Worm (Caenorhabditis elegans) whole organism, L2 larva: ENCODE measurements around the gene nucl-1.

ENCODE experiments used
- C34F6.9 ChIP-seq: fragments of 150-350 bp; optimal IDR thresholded peaks from 2 replicates; lab custom pipeline; 2014; ENCODE audit warnings: missing biosample characterization, missing genetic modification characterization
- F13H6.1 ChIP-seq: sonication (generic microtip); optimal IDR thresholded peaks from 2 replicates; lab custom pipeline; 2016; ENCODE audit warnings: missing genetic modification characterization, missing compliant biosample characterization
- R02D3.7 ChIP-seq: fragments of 150-350 bp; optimal IDR thresholded peaks from 2 replicates; lab custom pipeline; 2014; ENCODE audit warnings: missing biosample characterization, missing genetic modification characterization
- Y55F3AM.14 ChIP-seq: fragments of 200-800 bp; sonication (Bioruptor generic); optimal IDR thresholded peaks from 2 replicates; lab custom pipeline; 2018; ENCODE audit warnings: mild to moderate bottlenecking, missing genetic modification characterization, missing compliant biosample characterization
- ZK546.5 ChIP-seq: sonication (generic microtip); optimal IDR thresholded peaks from 2 replicates; lab custom pipeline; 2017; ENCODE audit warnings: missing biosample characterization, missing genetic modification characterization
- alr-1 ChIP-seq: fragments of 150-350 bp; optimal IDR thresholded peaks from 2 replicates; lab custom pipeline; 2014; ENCODE audit warnings: missing biosample characterization, missing genetic modification characterization
- ama-1 ChIP-seq: fragments of 150-350 bp; optimal IDR thresholded peaks from 2 replicates; lab custom pipeline; 2018; ENCODE audit warnings: inconsistent platforms
- blmp-1 ChIP-seq: sonication (generic microtip); optimal IDR thresholded peaks from 2 replicates; lab custom pipeline; 2017; ENCODE audit warnings: missing genetic modification characterization, mild to moderate bottlenecking, missing compliant biosample characterization, antibody characterized with exemption, moderate library complexity; ENCODE audit not compliant: insufficient read depth
- ceh-16 ChIP-seq: fragments of 150-350 bp; optimal IDR thresholded peaks from 2 replicates; lab custom pipeline; 2014; ENCODE audit warnings: missing biosample characterization, missing genetic modification characterization
- ceh-82 ChIP-seq: fragments of 150-350 bp; optimal IDR thresholded peaks from 2 replicates; lab custom pipeline; 2014; ENCODE audit warnings: missing biosample characterization, missing genetic modification characterization
- crh-2 ChIP-seq: sonication (generic microtip); optimal IDR thresholded peaks from 2 replicates; lab custom pipeline; 2017; ENCODE audit warnings: missing biosample characterization, missing genetic modification characterization
- dmd-4 ChIP-seq: sonication (generic microtip); optimal IDR thresholded peaks from 2 replicates; lab custom pipeline; 2017; ENCODE audit warnings: missing biosample characterization, missing genetic modification characterization
- fos-1 ChIP-seq: fragments of 150-350 bp; optimal IDR thresholded peaks from 2 replicates; lab custom pipeline; 2014; ENCODE audit warnings: missing biosample characterization, missing genetic modification characterization
- lin-11 ChIP-seq: fragments of 150-350 bp; sonication (generic microtip); optimal IDR thresholded peaks from 2 replicates; lab custom pipeline; 2014; ENCODE audit warnings: missing biosample characterization, missing genetic modification characterization, inconsistent platforms, mixed read lengths
- mab-5 ChIP-seq: fragments of 150-350 bp; optimal IDR thresholded peaks from 2 replicates; lab custom pipeline; 2014; ENCODE audit warnings: missing biosample characterization, missing genetic modification characterization
- nhr-10 ChIP-seq: sonication (generic microtip); optimal IDR thresholded peaks from 2 replicates; lab custom pipeline; 2017; ENCODE audit warnings: missing biosample characterization, missing genetic modification characterization
- nhr-11 ChIP-seq: fragments of 150-350 bp; optimal IDR thresholded peaks from 2 replicates; lab custom pipeline; 2014; ENCODE audit warnings: missing biosample characterization, missing genetic modification characterization
- nhr-12 ChIP-seq: fragments of 150-350 bp; optimal IDR thresholded peaks from 2 replicates; lab custom pipeline; 2014; ENCODE audit warnings: missing biosample characterization, missing genetic modification characterization
- nhr-21 ChIP-seq: fragments of 150-350 bp; optimal IDR thresholded peaks from 2 replicates; lab custom pipeline; 2014; ENCODE audit warnings: missing biosample characterization, missing genetic modification characterization
- nhr-237 ChIP-seq: fragments of 150-350 bp; optimal IDR thresholded peaks from 2 replicates; lab custom pipeline; 2014; ENCODE audit warnings: missing biosample characterization, missing genetic modification characterization
- nhr-25 ChIP-seq: fragments of 150-350 bp; sonication (generic microtip); optimal IDR thresholded peaks from 3 replicates; lab custom pipeline; 2014; ENCODE audit warnings: missing biosample characterization, missing genetic modification characterization
- nhr-77 ChIP-seq: fragments of 150-350 bp; optimal IDR thresholded peaks from 2 replicates; lab custom pipeline; 2014; ENCODE audit warnings: missing biosample characterization, missing genetic modification characterization
- peb-1 ChIP-seq: fragments of 150-350 bp; optimal IDR thresholded peaks from 2 replicates; lab custom pipeline; 2014; ENCODE audit warnings: missing biosample characterization, missing genetic modification characterization
- sem-4 ChIP-seq: fragments of 150-350 bp; optimal IDR thresholded peaks from 2 replicates; lab custom pipeline; 2014; ENCODE audit warnings: missing biosample characterization, missing genetic modification reagents, missing genetic modification characterization
- sma-3 ChIP-seq: sonication (generic microtip); optimal IDR thresholded peaks from 2 replicates; lab custom pipeline; 2016; ENCODE audit warnings: missing genetic modification reagents, missing genetic modification characterization, missing compliant biosample characterization
- sma-9 ChIP-seq, 2 experiments: fragments of 150-350 bp in 1 of 2; sonication (generic microtip) in 1 of 2; optimal IDR thresholded peaks; 2 replicates each; lab custom pipeline; 2014 to 2016; ENCODE audit warnings: missing genetic modification characterization in 2 of 2, mild to moderate bottlenecking in 1 of 2, missing biosample characterization in 1 of 2, missing compliant biosample characterization in 1 of 2, missing genetic modification reagents in 1 of 2, moderate library complexity in 1 of 2
- snpc-4 ChIP-seq: fragments of 150-350 bp; optimal IDR thresholded peaks from 2 replicates; lab custom pipeline; 2014; ENCODE audit warnings: missing biosample characterization, missing genetic modification characterization
- unc-39 ChIP-seq: fragments of 150-350 bp; optimal IDR thresholded peaks from 2 replicates; lab custom pipeline; 2014; ENCODE audit warnings: missing biosample characterization, missing genetic modification characterization
- unc-62 ChIP-seq: fragments of 150-350 bp; optimal IDR thresholded peaks from 2 replicates; lab custom pipeline; 2014; ENCODE audit warnings: missing biosample characterization, missing genetic modification reagents, missing genetic modification characterization
- zag-1 ChIP-seq: fragments of 150-350 bp; optimal IDR thresholded peaks from 2 replicates; lab custom pipeline; 2014; ENCODE audit warnings: missing biosample characterization, missing genetic modification characterization
- ztf-11 ChIP-seq: sonication (generic microtip); optimal IDR thresholded peaks from 2 replicates; lab custom pipeline; 2017; ENCODE audit warnings: missing biosample characterization, missing genetic modification characterization

The nucl-1 gene

ce11 chrIV:8273334-8273733, 16.0 kb downstream of the nucl-1 start:
- no peak for TF ChIP-seq sem-4 (tag; lab: Kevin White, UChicago)

ce11 chrIV:8268024-8268423, 21.3 kb downstream of the nucl-1 start, which contains the start of the genes K07H8.5 and K07H8.8:
K07H8.5 (plus strand) TSS chrIV:8268324.
K07H8.8 (minus strand) TSS chrIV:8268412.
- TF ChIP-seq nhr-237, result no peak
- no peak for TF ChIP-seq sem-4 (tag; lab: Kevin White, UChicago)
- no peak for TF ChIP-seq C34F6.9
- no peak for TF ChIP-seq crh-2 (tag; lab: Kevin White, UChicago)
- no peak for TF ChIP-seq alr-1
- no peak for TF ChIP-seq nhr-21 (tag; lab: Kevin White, UChicago)
- no peak for TF ChIP-seq fos-1 (tag; lab: Kevin White, UChicago)
- TF ChIP-seq nhr-77, result no peak
- TF ChIP-seq unc-62 (GFP tag; lab: Kevin White, UChicago), result no peak
- no peak for TF ChIP-seq ama-1 (lab: Kevin White, UChicago)
- TF ChIP-seq ceh-16 (tag; lab: Kevin White, UChicago), result no peak
- TF ChIP-seq mab-5 (tag; lab: Kevin White, UChicago), result no peak
- TF ChIP-seq nhr-10 (tag; lab: Kevin White, UChicago), result no peak
- no peak for TF ChIP-seq zag-1 (tag; lab: Kevin White, UChicago)
- TF ChIP-seq Y55F3AM.14 (GFP tag; lab: Kevin White, UChicago), result no peak
- no peak for TF ChIP-seq lin-11 (tag; lab: Kevin White, UChicago)
- TF ChIP-seq sma-9 (GFP tag; optimal IDR thresholded peaks at IDR 0.05; lab: Kevin White, UChicago), result no peak
- TF ChIP-seq sma-9 (tag; optimal IDR thresholded peaks at IDR 0.05; lab: Kevin White, UChicago), result no peak
- no peak for TF ChIP-seq peb-1 (tag; lab: Kevin White, UChicago)
- no peak for TF ChIP-seq blmp-1 (tag; lab: Kevin White, UChicago)
- TF ChIP-seq nhr-25 (tag; lab: Kevin White, UChicago), result no peak

ce11 chrIV:8266024-8266949, 23.0 kb downstream of the nucl-1 start:
- TF ChIP-seq Y55F3AM.14 (GFP tag; lab: Kevin White, UChicago) (no peak), crh-2 (tag; lab: Kevin White, UChicago) (no peak), nhr-25 (tag; lab: Kevin White, UChicago) (no peak), nhr-11 (no peak)

ce11 chrIV:8262671-8263070, 26.7 kb downstream of the nucl-1 start:
- no peak for TF ChIP-seq C34F6.9
- TF ChIP-seq nhr-77, result no peak
- TF ChIP-seq mab-5 (tag; lab: Kevin White, UChicago), result no peak
- TF ChIP-seq nhr-21 (tag; lab: Kevin White, UChicago), result no peak
- TF ChIP-seq unc-39 (tag; lab: Kevin White, UChicago), result no peak
- no peak for TF ChIP-seq sma-9 (GFP tag; optimal IDR thresholded peaks at IDR 0.05; lab: Kevin White, UChicago)
- no peak for TF ChIP-seq sma-9 (tag; optimal IDR thresholded peaks at IDR 0.05; lab: Kevin White, UChicago)
- no peak for TF ChIP-seq nhr-237
- no peak for TF ChIP-seq F13H6.1 (tag; lab: Kevin White, UChicago)
- TF ChIP-seq ZK546.5, result no peak
- TF ChIP-seq R02D3.7 (tag; lab: Kevin White, UChicago), result no peak
- no peak for TF ChIP-seq dmd-4 (tag; lab: Kevin White, UChicago)
- no peak for TF ChIP-seq ztf-11 (tag; lab: Kevin White, UChicago)
- TF ChIP-seq snpc-4 (tag; lab: Kevin White, UChicago), result no peak
- no peak for TF ChIP-seq nhr-11
- TF ChIP-seq sma-3 (GFP tag; lab: Kevin White, UChicago), result no peak
- no peak for TF ChIP-seq nhr-12 (tag; lab: Kevin White, UChicago)
- TF ChIP-seq ceh-82 (tag; lab: Kevin White, UChicago), result no peak
- TF ChIP-seq sem-4 (tag; lab: Kevin White, UChicago), result no peak
- TF ChIP-seq, all 48 proteins: peak for 0
